Fruit fly (Drosophila melanogaster): ENCODE results near the gene bbg.

DNA sequence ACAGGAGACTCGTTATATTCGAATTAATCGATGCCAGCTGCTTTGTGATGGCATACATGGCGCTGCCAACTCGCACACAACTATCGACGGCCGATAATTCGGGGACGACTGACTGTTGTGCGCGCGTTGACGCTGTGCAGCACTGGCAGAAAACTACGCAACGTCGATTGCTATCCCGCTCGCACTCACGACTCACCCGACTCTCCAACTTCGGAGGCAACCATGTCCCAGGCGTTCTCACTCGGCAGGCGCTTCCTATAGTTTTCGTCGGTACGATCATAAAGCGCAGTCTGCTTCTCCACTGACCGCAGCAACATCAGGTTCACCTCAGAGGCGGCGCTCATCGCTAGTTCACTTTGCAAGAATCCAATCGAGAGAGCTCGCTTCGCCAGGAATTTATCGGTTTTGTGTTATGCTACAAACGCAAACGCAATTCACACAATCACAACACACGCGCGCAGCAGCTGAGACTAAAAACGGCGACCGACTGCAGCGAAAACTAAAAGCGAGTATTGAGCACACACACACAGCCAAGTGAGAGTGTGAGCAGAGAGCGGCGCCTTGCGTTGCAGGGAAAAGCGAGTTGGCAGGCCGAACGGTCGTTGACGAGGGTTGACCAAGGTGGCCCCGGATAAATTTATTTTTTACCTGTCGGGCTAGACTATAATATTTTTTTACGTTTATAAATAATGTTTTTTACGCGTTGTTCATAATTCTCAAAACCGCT is 126.5 kb downstream of the bbg start, which contains the start of gene stwl:
- TF ChIP-seq CG8301 (tag; optimal IDR thresholded peaks at IDR 0.05) = no peak
- TF ChIP-seq CG15710 (tag; optimal IDR thresholded peaks at IDR 0.05) = no peak
- no peak for TF ChIP-seq Pif1B (GFP tag; optimal IDR thresholded peaks at IDR 0.05)
- no peak for TF ChIP-seq Pif1A (GFP tag; optimal IDR thresholded peaks at IDR 0.05)
- peak; percentile 78 for TF ChIP-seq D1 (tag; optimal IDR thresholded peaks at IDR 0.05)
- TF ChIP-seq CG32121 (GFP tag; IDR thresholded peaks at IDR 0.05) = no peak
- TF ChIP-seq CG17806 (tag; optimal IDR thresholded peaks at IDR 0.05) = no peak
- TF ChIP-seq gl (tag; optimal IDR thresholded peaks at IDR 0.05) = no peak
- TF ChIP-seq CG10348 (GFP tag; IDR thresholded peaks at IDR 0.05) = no peak; the same call in 1 of the 2 replicates
- TF ChIP-seq Snoo (tag; optimal IDR thresholded peaks at IDR 0.05) = no peak
- TF ChIP-seq fd96Ca (GFP tag; IDR thresholded peaks at IDR 0.05) = 0 out of 3 replicates have a peak, but pooled peaks have one; percentile 6
